Fruit fly (Drosophila melanogaster) whole organism, embryonic: Measurements from ENCODE around the gene Jhbp1.
A peak's percentile ranks its signal among the peaks of the same experiment; 100 is the strongest.

Source experiments
- ATbp ChIP-seq: fragments of 200-800 bp; sonication (Bioruptor generic); optimal IDR thresholded peaks from 2 replicates; lab custom pipeline; 2017; ENCODE audit warnings: missing biosample characterization, mild to moderate bottlenecking, missing genetic modification characterization, missing genetic modification reagents
- C15 ChIP-seq: fragments of 200-800 bp; sonication (Bioruptor generic); IDR thresholded peaks from 3 replicates; pipeline ENCODE4 v1.3.6; 2022; ENCODE audit warnings: missing biosample characterization, missing genetic modification characterization
- CG12071 ChIP-seq: fragments of 200-800 bp; sonication (Bioruptor generic); optimal IDR thresholded peaks from 3 replicates; lab custom pipeline; 2018; ENCODE audit warnings: missing biosample characterization, mild to moderate bottlenecking, missing genetic modification characterization
- CG12299 ChIP-seq: fragments of 200-800 bp; sonication (Bioruptor generic); optimal IDR thresholded peaks from 2 replicates; lab custom pipeline; 2018; ENCODE audit warnings: missing biosample characterization, mild to moderate bottlenecking, missing genetic modification characterization
- CG13123 ChIP-seq: fragments of 200-800 bp; sonication (Bioruptor generic); optimal IDR thresholded peaks from 2 replicates; lab custom pipeline; 2016; ENCODE audit warnings: missing biosample characterization, missing genetic modification characterization
- CG14860 ChIP-seq: fragments of 200-800 bp; sonication (Bioruptor generic); IDR thresholded peaks from 3 replicates; pipeline ENCODE4 v1.3.6; 2022; ENCODE audit warnings: missing biosample characterization, missing genetic modification characterization; ENCODE audit not compliant: partially characterized antibody
- CG17361 ChIP-seq: fragments of 200-800 bp; sonication (Bioruptor generic); IDR thresholded peaks from 3 replicates; pipeline ENCODE4 v1.3.6; 2022; ENCODE audit warnings: missing biosample characterization, missing genetic modification characterization
- CG17612 ChIP-seq: fragments of 200-800 bp; sonication (Bioruptor generic); IDR thresholded peaks from 2 replicates; pipeline ENCODE4 v1.3.6; 2022; ENCODE audit warnings: missing biosample characterization, missing genetic modification characterization
- CG17829 ChIP-seq: fragments of 200-800 bp; optimal IDR thresholded peaks from 2 replicates; lab custom pipeline; 2019; ENCODE audit warnings: missing biosample characterization, mild to moderate bottlenecking, missing genetic modification characterization, moderate library complexity
- CG1832 ChIP-seq: fragments of 200-800 bp; sonication (Bioruptor generic); optimal IDR thresholded peaks from 2 replicates; lab custom pipeline; 2017; ENCODE audit warnings: missing biosample characterization, mild to moderate bottlenecking, missing genetic modification characterization, inconsistent platforms
- CG2202 ChIP-seq: fragments of 200-800 bp; sonication (Bioruptor generic); optimal IDR thresholded peaks from 2 replicates; lab custom pipeline; 2018; ENCODE audit warnings: missing biosample characterization, mild to moderate bottlenecking, missing genetic modification characterization
- CG31388 ChIP-seq: fragments of 200-800 bp; sonication (Bioruptor generic); optimal IDR thresholded peaks from 2 replicates; lab custom pipeline; 2016; ENCODE audit warnings: missing biosample characterization, missing genetic modification characterization
- CG4854 ChIP-seq: fragments of 200-800 bp; sonication (Bioruptor generic); optimal IDR thresholded peaks from 2 replicates; lab custom pipeline; 2016; ENCODE audit warnings: missing biosample characterization, missing genetic modification characterization, inconsistent platforms
- CG6791 ChIP-seq: fragments of 200-800 bp; sonication (Bioruptor generic); IDR thresholded peaks from 3 replicates; pipeline ENCODE4 v1.3.6; 2022; ENCODE audit warnings: missing biosample characterization, missing genetic modification characterization; ENCODE audit not compliant: partially characterized antibody
- CG7556 ChIP-seq: fragments of 200-800 bp; sonication (Bioruptor generic); optimal IDR thresholded peaks from 2 replicates; lab custom pipeline; 2017; ENCODE audit warnings: missing biosample characterization, mild to moderate bottlenecking, missing genetic modification characterization
- CG7987 ChIP-seq: fragments of 200-800 bp; sonication (Bioruptor generic); optimal IDR thresholded peaks from 2 replicates; lab custom pipeline; 2018; ENCODE audit warnings: missing biosample characterization, mild to moderate bottlenecking, missing genetic modification characterization, moderate library complexity
- CG8089 ChIP-seq: fragments of 200-800 bp; sonication (Bioruptor generic); optimal IDR thresholded peaks from 3 replicates; lab custom pipeline; 2016; ENCODE audit warnings: missing biosample characterization, missing genetic modification characterization
- CG8944 ChIP-seq: fragments of 200-800 bp; sonication (Bioruptor generic); optimal IDR thresholded peaks from 3 replicates; lab custom pipeline; 2016; ENCODE audit warnings: missing biosample characterization, missing genetic modification characterization
- CG9817 ChIP-seq: fragments of 200-800 bp; sonication (Bioruptor generic); optimal IDR thresholded peaks from 2 replicates; lab custom pipeline; 2018; ENCODE audit warnings: missing biosample characterization, mild to moderate bottlenecking, missing genetic modification characterization, moderate library complexity
- CkIIα-i1 ChIP-seq: fragments of 200-800 bp; sonication (Bioruptor generic); IDR thresholded peaks from 2 replicates; pipeline ENCODE4 v1.3.6; 2022; ENCODE audit warnings: missing biosample characterization, missing genetic modification characterization
- Dad ChIP-seq: fragments of 200-800 bp; sonication (Bioruptor generic); optimal IDR thresholded peaks from 3 replicates; lab custom pipeline; 2016; ENCODE audit warnings: missing biosample characterization, missing genetic modification characterization
- Dek ChIP-seq: fragments of 200-800 bp; sonication (Bioruptor generic); optimal IDR thresholded peaks from 3 replicates; lab custom pipeline; 2019; ENCODE audit warnings: missing biosample characterization, mild to moderate bottlenecking, missing genetic modification characterization, moderate library complexity
- HHEX ChIP-seq: fragments of 200-800 bp; sonication (Bioruptor generic); optimal IDR thresholded peaks from 3 replicates; lab custom pipeline; 2017; ENCODE audit warnings: missing biosample characterization, mild to moderate bottlenecking, missing genetic modification characterization, missing genetic modification reagents
- Hey ChIP-seq: fragments of 200-800 bp; sonication (Bioruptor generic); optimal IDR thresholded peaks from 3 replicates; lab custom pipeline; 2018; ENCODE audit warnings: missing biosample characterization, mild to moderate bottlenecking, missing genetic modification characterization
- HmgD ChIP-seq: fragments of 200-800 bp; sonication (Bioruptor generic); optimal IDR thresholded peaks from 3 replicates; lab custom pipeline; 2016; ENCODE audit warnings: missing biosample characterization, missing genetic modification characterization
- MESR4 ChIP-seq: fragments of 200-800 bp; sonication (Bioruptor generic); optimal IDR thresholded peaks from 2 replicates; lab custom pipeline; 2018; ENCODE audit warnings: missing biosample characterization, mild to moderate bottlenecking, missing genetic modification characterization, moderate library complexity
- Mad ChIP-seq: fragments of 200-800 bp; sonication (Bioruptor generic); optimal IDR thresholded peaks from 2 replicates; lab custom pipeline; 2016; ENCODE audit warnings: missing biosample characterization, missing genetic modification characterization
- Taf1 ChIP-seq: fragments of 200-800 bp; sonication (Bioruptor generic); IDR thresholded peaks from 2 replicates; pipeline ENCODE4 v1.3.6; 2022; ENCODE audit warnings: missing biosample characterization, missing genetic modification characterization
- ac ChIP-seq: fragments of 200-800 bp; sonication (Bioruptor generic); optimal IDR thresholded peaks from 3 replicates; lab custom pipeline; 2017; ENCODE audit warnings: missing biosample characterization, mild to moderate bottlenecking, missing genetic modification characterization
- ase ChIP-seq: fragments of 200-800 bp; sonication (Bioruptor generic); IDR thresholded peaks from 3 replicates; pipeline ENCODE4 v1.3.6; 2022; ENCODE audit warnings: missing biosample characterization, missing genetic modification characterization
- bcd ChIP-seq: fragments of 200-800 bp; sonication (Bioruptor generic); optimal IDR thresholded peaks from 2 replicates; lab custom pipeline; 2017; ENCODE audit warnings: missing biosample characterization, mild to moderate bottlenecking, missing genetic modification characterization
- bigmax ChIP-seq: fragments of 200-800 bp; sonication (Bioruptor generic); optimal IDR thresholded peaks from 2 replicates; lab custom pipeline; 2018; ENCODE audit warnings: missing biosample characterization, mild to moderate bottlenecking, missing genetic modification characterization
- cg ChIP-seq: fragments of 200-800 bp; sonication (Bioruptor generic); optimal IDR thresholded peaks from 3 replicates; lab custom pipeline; 2019; ENCODE audit warnings: missing biosample characterization, mild to moderate bottlenecking, missing genetic modification characterization, moderate library complexity
- chn ChIP-seq: fragments of 200-800 bp; sonication (Bioruptor generic); optimal IDR thresholded peaks from 2 replicates; lab custom pipeline; 2016; ENCODE audit warnings: missing biosample characterization, missing genetic modification characterization
- eyg ChIP-seq: fragments of 200-800 bp; sonication (Bioruptor generic); optimal IDR thresholded peaks from 3 replicates; lab custom pipeline; 2016; ENCODE audit warnings: missing biosample characterization, missing genetic modification characterization
- gcm2 ChIP-seq: fragments of 200-800 bp; sonication (Bioruptor generic); optimal IDR thresholded peaks from 2 replicates; lab custom pipeline; 2016; ENCODE audit warnings: missing biosample characterization, missing genetic modification characterization
- gfzf ChIP-seq: fragments of 200-800 bp; sonication (Bioruptor generic); optimal IDR thresholded peaks from 2 replicates; lab custom pipeline; 2016; ENCODE audit warnings: missing biosample characterization, mild to moderate bottlenecking, missing genetic modification characterization, moderate library complexity
- gsb ChIP-seq: fragments of 200-800 bp; sonication (Bioruptor generic); IDR thresholded peaks from 2 replicates; pipeline ENCODE4 v1.3.6; 2022; ENCODE audit warnings: missing biosample characterization, missing genetic modification characterization
- hth ChIP-seq: fragments of >200 bp; optimal IDR thresholded peaks from 2 replicates; lab custom pipeline; 2017; ENCODE audit warnings: inconsistent platforms
- ind ChIP-seq: fragments of 200-800 bp; sonication (Bioruptor generic); optimal IDR thresholded peaks from 3 replicates; lab custom pipeline; 2016; ENCODE audit warnings: missing biosample characterization, missing genetic modification characterization
- kah ChIP-seq: fragments of 200-800 bp; sonication (Bioruptor generic); optimal IDR thresholded peaks from 2 replicates; lab custom pipeline; 2018; ENCODE audit warnings: missing biosample characterization, mild to moderate bottlenecking, missing genetic modification characterization
- klu ChIP-seq: fragments of 200-800 bp; sonication (Bioruptor generic); IDR thresholded peaks from 2 replicates; pipeline ENCODE4 v1.3.6; 2022; ENCODE audit warnings: missing biosample characterization, missing genetic modification characterization
- lilli ChIP-seq: fragments of 200-800 bp; sonication (Bioruptor generic); optimal IDR thresholded peaks from 3 replicates; lab custom pipeline; 2016; ENCODE audit warnings: missing biosample characterization, missing genetic modification characterization
- luna ChIP-seq: fragments of 200-800 bp; sonication (Bioruptor generic); optimal IDR thresholded peaks from 2 replicates; lab custom pipeline; 2016; ENCODE audit warnings: missing biosample characterization, missing genetic modification characterization
- mirr ChIP-seq: fragments of 200-800 bp; sonication (Bioruptor generic); optimal IDR thresholded peaks from 3 replicates; lab custom pipeline; 2018; ENCODE audit warnings: missing biosample characterization, mild to moderate bottlenecking, missing genetic modification characterization
- nerfin-2 ChIP-seq: fragments of 200-800 bp; sonication (Bioruptor generic); IDR thresholded peaks from 2 replicates; pipeline ENCODE4 v1.3.6; 2022; ENCODE audit warnings: missing biosample characterization, missing genetic modification characterization; ENCODE audit not compliant: partially characterized antibody
- nmo ChIP-seq: fragments of 200-800 bp; sonication (Bioruptor generic); optimal IDR thresholded peaks from 2 replicates; lab custom pipeline; 2018; ENCODE audit warnings: missing biosample characterization, mild to moderate bottlenecking, missing genetic modification characterization, moderate library complexity
- oc ChIP-seq: fragments of 200-800 bp; sonication (Bioruptor generic); optimal IDR thresholded peaks from 2 replicates; lab custom pipeline; 2018; ENCODE audit warnings: missing biosample characterization, mild to moderate bottlenecking, missing genetic modification characterization, moderate library complexity
- pum ChIP-seq: fragments of 200-800 bp; sonication (Bioruptor generic); optimal IDR thresholded peaks from 2 replicates; lab custom pipeline; 2016; ENCODE audit warnings: missing biosample characterization, missing genetic modification characterization
- sisA ChIP-seq: fragments of 200-800 bp; sonication (Bioruptor generic); IDR thresholded peaks from 2 replicates; pipeline ENCODE4 v1.3.6; 2022; ENCODE audit warnings: missing biosample characterization, missing genetic modification characterization
- tna ChIP-seq: fragments of 200-800 bp; sonication (Bioruptor generic); IDR thresholded peaks from 2 replicates; pipeline ENCODE4 v1.3.6; 2022; ENCODE audit warnings: missing biosample characterization, missing genetic modification characterization; ENCODE audit not compliant: partially characterized antibody
- vnd ChIP-seq: fragments of 200-800 bp; sonication (Bioruptor generic); IDR thresholded peaks from 3 replicates; pipeline ENCODE4 v1.3.6; 2022; ENCODE audit warnings: missing biosample characterization, missing genetic modification characterization; ENCODE audit not compliant: partially characterized antibody

Jhbp1 gene

DNA sequence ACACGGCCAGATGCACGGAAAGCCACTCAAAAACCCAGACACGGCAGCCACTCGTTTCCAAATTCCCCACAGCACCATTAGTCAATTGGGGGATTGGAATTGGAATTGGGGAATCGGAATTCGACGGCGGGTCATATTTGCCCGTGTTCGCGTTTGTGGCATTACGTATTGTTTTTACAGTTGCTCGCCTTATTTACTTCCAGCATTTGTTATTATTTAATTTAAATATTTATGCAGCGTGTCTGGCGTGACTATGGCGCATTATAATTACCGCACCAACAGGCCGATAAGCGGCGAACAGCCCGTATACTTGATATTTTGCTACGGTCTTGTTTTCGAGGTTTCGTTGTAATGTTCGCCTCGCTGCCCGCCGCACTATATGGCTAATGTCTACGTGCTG is 49.9 kb downstream of the Jhbp1 start (continued):
- TF ChIP-seq CG8944 (GFP tag; lab: Kevin White, UChicago) (no peak), tna (GFP tag; lab: Robert Waterston, UW) (no peak), HHEX (GFP tag; lab: Kevin White, UChicago) (peak; percentile 83), gsb (GFP tag; lab: Robert Waterston, UW) (no peak), CG13123 (GFP tag; lab: Kevin White, UChicago) (no peak), CG8089 (GFP tag; lab: Kevin White, UChicago) (no peak), CG31388 (GFP tag; lab: Kevin White, UChicago) (no peak), ase (no peak), CG7987 (GFP tag; lab: Kevin White, UChicago) (peak; percentile 85), cg (GFP tag; lab: Kevin White, UChicago) (no peak), CG12299 (peak; percentile 71), sisA (GFP tag; lab: Robert Waterston, UW) (no peak), CG4854 (GFP tag; lab: Kevin White, UChicago) (peak; percentile 25), pum (GFP tag; lab: Kevin White, UChicago) (no peak), CG12071 (peak; percentile 79), gfzf (GFP tag; lab: Kevin White, UChicago) (no peak), bigmax (GFP tag; lab: Kevin White, UChicago) (peak; percentile 47), chn (GFP tag; lab: Kevin White, UChicago) (no peak), Mad (peak; percentile 34), luna (GFP tag; lab: Kevin White, UChicago) (no peak), hth (lab: Kevin White, UChicago) (no peak), kah (peak; percentile 12), CG7556 (peak; percentile 73), CG17361 (peak; percentile 31; the same call in 2 of the 3 replicates), MESR4 (no peak), gcm2 (peak; percentile 59), klu (GFP tag; lab: Robert Waterston, UW) (no peak), CG1832 (no peak), vnd (no peak), HmgD (no peak), Taf1 (GFP tag; lab: Robert Waterston, UW) (no peak), eyg (GFP tag; lab: Kevin White, UChicago) (peak; percentile 44), mirr (GFP tag; lab: Kevin White, UChicago) (peak; percentile 26), CG17612 (GFP tag; lab: Robert Waterston, UW) (no peak), Dad (GFP tag; lab: Kevin White, UChicago) (no peak), lilli (GFP tag; lab: Kevin White, UChicago) (peak; percentile 30), nmo (GFP tag; lab: Kevin White, UChicago) (no peak), CkIIα-i1 (GFP tag; lab: Robert Waterston, UW) (no peak), oc (tag; lab: Kevin White, UChicago) (no peak), CG14860 (no peak), ind (GFP tag; lab: Kevin White, UChicago) (no peak), CG17829 (tag; lab: Kevin White, UChicago) (no peak), nerfin-2 (GFP tag; lab: Robert Waterston, UW) (no peak), CG9817 (tag; lab: Kevin White, UChicago) (peak; percentile 38), CG2202 (tag; lab: Kevin White, UChicago) (no peak), ATbp (GFP tag; lab: Kevin White, UChicago) (peak; percentile 91), Hey (tag; lab: Kevin White, UChicago) (peak; percentile 22), ac (no peak), Dek (tag; lab: Kevin White, UChicago) (peak; percentile 18), bcd (GFP tag; lab: Kevin White, UChicago) (peak; percentile 43), CG6791 (no peak), C15 (GFP tag; lab: Robert Waterston, UW) (peak; percentile 53; the same call in 1 of the 3 replicates)
